Worm (Caenorhabditis elegans): Measurements from ENCODE around the gene drn-1.

Gene drn-1

DNA sequence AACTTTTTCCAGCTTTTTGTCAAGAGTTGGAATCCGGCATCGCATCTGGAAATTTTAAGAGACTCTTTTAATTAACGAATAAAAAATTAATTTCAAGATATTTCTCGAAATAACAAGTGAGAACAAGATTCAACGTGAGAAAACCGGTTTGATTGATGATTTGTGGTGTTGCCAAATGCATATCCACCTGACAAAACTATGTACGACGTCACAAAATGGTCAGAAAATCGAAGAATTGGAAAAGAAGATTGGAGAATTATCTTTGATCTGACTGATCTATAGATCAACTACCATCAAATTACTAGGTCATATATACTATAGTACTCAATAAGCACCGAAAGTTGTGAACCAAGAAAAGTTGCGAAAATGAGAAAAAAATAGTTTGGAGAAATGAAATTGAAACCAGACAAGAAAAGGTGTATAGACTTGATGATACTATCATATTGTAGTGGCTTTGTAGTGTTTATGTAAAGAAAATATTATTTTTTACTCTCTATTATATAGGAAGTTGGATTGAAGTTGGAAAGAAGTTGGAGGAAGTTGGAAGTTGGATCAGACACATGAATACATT is 24.8 kb downstream of the drn-1 start, which contains the start of gene ptr-6 (continued):
- no peak for TF ChIP-seq Y55F3AM.14 (GFP tag; optimal IDR thresholded peaks at IDR 0.05)
- peak; percentile 0 for TF ChIP-seq crh-2 (tag; optimal IDR thresholded peaks at IDR 0.05)
- TF ChIP-seq ztf-11 (tag; optimal IDR thresholded peaks at IDR 0.05): no peak
- TF ChIP-seq nhr-12 (tag; optimal IDR thresholded peaks at IDR 0.05): no peak
- TF ChIP-seq C34F6.9 (tag; optimal IDR thresholded peaks at IDR 0.05): no peak

DNA sequence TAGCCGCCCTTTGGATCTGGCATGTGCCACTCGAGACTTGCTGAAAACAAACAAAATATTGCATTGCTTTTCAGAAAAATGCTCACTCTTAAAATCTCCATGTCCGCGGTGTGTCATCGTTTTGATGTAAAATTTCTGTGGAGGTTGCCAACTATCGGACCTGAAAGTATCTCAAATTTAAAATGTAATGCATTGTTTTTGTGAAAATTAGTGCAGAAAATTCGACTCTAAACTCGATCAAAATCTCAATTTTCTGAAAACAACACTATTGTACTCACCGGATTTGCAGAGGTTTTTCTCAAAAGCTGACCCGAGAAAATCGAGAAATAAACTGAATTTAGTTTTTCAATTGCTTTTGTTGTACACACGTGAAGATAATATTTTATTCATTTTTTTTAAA is 30.1 kb downstream of the drn-1 start, which contains the start of gene T16D1.1:
TSS of gene T16D1.1 (minus strand) at position 101 of the 400 bp plus-strand sequence.
- no peak for TF ChIP-seq C34F6.9 (tag; optimal IDR thresholded peaks at IDR 0.05)

DNA sequence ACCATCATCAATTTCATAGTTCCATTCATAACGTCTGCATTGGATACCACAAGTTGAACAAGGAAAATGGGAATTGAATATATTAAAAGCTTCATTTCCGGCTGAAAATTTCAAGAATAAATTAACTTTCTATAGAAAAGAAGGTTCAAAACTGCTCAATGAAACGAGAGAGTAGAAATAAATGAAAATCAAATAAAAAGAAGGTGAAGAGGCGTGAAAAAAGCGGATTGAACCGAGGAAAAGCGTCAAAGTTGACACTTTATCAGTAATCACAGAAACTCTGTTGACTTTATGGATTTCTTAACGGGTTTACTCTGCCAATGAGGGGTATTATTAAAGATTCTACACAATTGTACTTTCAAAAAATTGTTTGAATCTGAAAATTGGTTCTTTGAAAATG is 33.3 kb downstream of the drn-1 start, which contains the start of gene pho-4:
TSS of gene pho-4 (minus strand) at position 101 of the 400 bp plus-strand sequence.
- TF ChIP-seq ztf-4 (tag; optimal IDR thresholded peaks at IDR 0.05): no peak
- no peak for TF ChIP-seq mdl-1 (tag; optimal IDR thresholded peaks at IDR 0.05)
- TF ChIP-seq ceh-82 (tag; optimal IDR thresholded peaks at IDR 0.05): no peak
- no peak for TF ChIP-seq gmeb-1 (tag; optimal IDR thresholded peaks at IDR 0.05)
- no peak for TF ChIP-seq nhr-10 (tag; optimal IDR thresholded peaks at IDR 0.05)
- TF ChIP-seq ZK546.5 (tag; optimal IDR thresholded peaks at IDR 0.05): no peak
- no peak for TF ChIP-seq elt-3 (tag; optimal IDR thresholded peaks at IDR 0.05)
- no peak for TF ChIP-seq ceh-16 (tag; optimal IDR thresholded peaks at IDR 0.05)
- TF ChIP-seq lin-13 (GFP tag; optimal IDR thresholded peaks at IDR 0.05): no peak
- no peak for TF ChIP-seq sem-4 (tag; optimal IDR thresholded peaks at IDR 0.05)
- TF ChIP-seq egl-27 (tag; optimal IDR thresholded peaks at IDR 0.05): no peak
- TF ChIP-seq nhr-11 (tag; optimal IDR thresholded peaks at IDR 0.05): no peak
- TF ChIP-seq nhr-23 (tag; optimal IDR thresholded peaks at IDR 0.05): no peak
- no peak for TF ChIP-seq mab-5 (tag; optimal IDR thresholded peaks at IDR 0.05)
- no peak for TF ChIP-seq Y55F3AM.14 (GFP tag; optimal IDR thresholded peaks at IDR 0.05)
- no peak for TF ChIP-seq lin-11 (tag; optimal IDR thresholded peaks at IDR 0.05)
- TF ChIP-seq C34F6.9 (tag; optimal IDR thresholded peaks at IDR 0.05): no peak
- TF ChIP-seq ama-1 (optimal IDR thresholded peaks at IDR 0.05): no peak
- TF ChIP-seq nhr-237 (tag; optimal IDR thresholded peaks at IDR 0.05): no peak

DNA sequence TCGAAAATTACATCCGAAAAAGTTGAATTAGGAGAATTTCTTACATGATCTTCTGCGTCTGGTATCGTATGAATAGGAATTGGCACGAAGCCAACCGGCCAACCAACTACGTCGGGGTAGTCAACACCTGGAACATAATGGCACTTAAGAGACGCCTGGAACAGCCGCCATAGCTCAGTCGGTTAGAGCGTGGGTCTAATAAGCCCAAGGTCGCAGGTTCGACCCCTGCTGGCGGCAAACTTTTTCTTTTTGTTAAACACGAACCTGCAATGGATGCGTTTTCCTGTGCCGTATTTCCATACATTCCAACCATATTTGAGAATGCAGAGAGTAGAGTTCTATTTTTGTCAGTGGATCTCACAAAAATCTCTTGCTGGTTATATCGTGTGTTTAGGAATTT is 33.9 kb downstream of the drn-1 start:
- TF ChIP-seq aly-2 (tag; optimal IDR thresholded peaks at IDR 0.05): no peak
- no peak for TF ChIP-seq nhr-23 (tag; optimal IDR thresholded peaks at IDR 0.05)
- no peak for TF ChIP-seq ztf-11 (tag; optimal IDR thresholded peaks at IDR 0.05)
- no peak for TF ChIP-seq nhr-11 (tag; optimal IDR thresholded peaks at IDR 0.05)
- no peak for TF ChIP-seq egl-27 (tag; optimal IDR thresholded peaks at IDR 0.05)
- TF ChIP-seq nhr-129 (tag; optimal IDR thresholded peaks at IDR 0.05): peak; percentile 47
- peak; percentile 24 for TF ChIP-seq gmeb-1 (tag; optimal IDR thresholded peaks at IDR 0.05)
- TF ChIP-seq crh-2 (tag; optimal IDR thresholded peaks at IDR 0.05): no peak
- no peak for TF ChIP-seq snpc-4 (tag; optimal IDR thresholded peaks at IDR 0.05)
- no peak for TF ChIP-seq mbf-1 (tag; optimal IDR thresholded peaks at IDR 0.05)
- TF ChIP-seq sma-9 (GFP tag; optimal IDR thresholded peaks at IDR 0.05): peak; percentile 22
- TF ChIP-seq sma-9 (tag; optimal IDR thresholded peaks at IDR 0.05): no peak
- no peak for TF ChIP-seq Y55F3AM.14 (GFP tag; optimal IDR thresholded peaks at IDR 0.05)
- TF ChIP-seq nhr-77 (tag; optimal IDR thresholded peaks at IDR 0.05): no peak
- no peak for TF ChIP-seq ama-1 (optimal IDR thresholded peaks at IDR 0.05)
- TF ChIP-seq nhr-10 (tag; optimal IDR thresholded peaks at IDR 0.05): no peak
- TF ChIP-seq R02D3.7 (tag; optimal IDR thresholded peaks at IDR 0.05): no peak

DNA sequence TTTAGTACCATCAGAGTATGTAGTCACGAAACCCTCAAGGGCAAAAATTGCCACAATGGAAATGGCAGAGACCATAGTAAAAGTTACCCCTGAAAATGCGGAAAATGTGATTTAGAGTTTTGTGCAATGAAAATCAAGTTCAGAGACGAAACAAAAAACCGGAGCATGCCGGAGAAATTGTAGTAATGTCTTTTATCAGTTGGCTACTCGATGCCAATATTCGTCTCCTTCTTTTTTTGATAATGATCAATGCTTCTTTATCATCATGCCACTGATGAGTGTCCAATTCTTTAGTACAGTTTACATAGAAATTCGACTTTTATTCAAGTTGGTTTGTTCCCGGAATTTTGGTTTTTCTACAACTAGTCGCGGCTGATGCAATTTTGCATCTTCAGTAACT is 35.9 kb downstream of the drn-1 start, which contains the start of gene pho-1:
TSS of gene pho-1 (minus strand) at position 89 of the 400 bp plus-strand sequence.
- no peak for TF ChIP-seq gmeb-1 (tag; optimal IDR thresholded peaks at IDR 0.05)
- TF ChIP-seq elt-3 (tag; optimal IDR thresholded peaks at IDR 0.05): no peak
- no peak for TF ChIP-seq nhr-25 (tag; optimal IDR thresholded peaks at IDR 0.05)
- no peak for TF ChIP-seq lin-13 (GFP tag; optimal IDR thresholded peaks at IDR 0.05)
- TF ChIP-seq fos-1 (tag; optimal IDR thresholded peaks at IDR 0.05): peak; percentile 82

DNA sequence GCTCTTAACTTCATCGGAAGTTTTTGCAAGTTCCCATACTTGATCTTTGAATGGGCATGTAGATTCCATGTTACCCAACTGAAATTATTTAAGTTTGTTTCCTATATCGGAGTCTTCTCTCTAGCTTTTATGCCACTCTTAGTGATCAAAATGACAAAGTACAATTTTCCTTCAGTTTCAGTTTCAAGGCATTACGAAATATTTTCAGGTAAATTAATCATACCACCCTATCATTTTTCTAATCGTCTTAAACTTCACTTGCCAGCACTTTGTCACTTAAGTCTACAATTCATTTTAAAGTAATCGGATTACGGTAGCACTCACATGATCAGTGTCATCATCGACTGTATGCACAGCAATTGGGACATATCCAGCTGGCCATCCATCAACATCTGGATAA is 36.9 kb downstream of the drn-1 start:
- TF ChIP-seq nhr-237 (tag; optimal IDR thresholded peaks at IDR 0.05) (no peak), nhr-21 (tag; optimal IDR thresholded peaks at IDR 0.05) (no peak), skn-1 (tag; optimal IDR thresholded peaks at IDR 0.05) (no peak), peb-1 (tag; optimal IDR thresholded peaks at IDR 0.05) (no peak), dmd-4 (tag; optimal IDR thresholded peaks at IDR 0.05) (no peak), ceh-16 (tag; optimal IDR thresholded peaks at IDR 0.05) (no peak), ztf-11 (tag; optimal IDR thresholded peaks at IDR 0.05) (no peak), elt-3 (tag; optimal IDR thresholded peaks at IDR 0.05) (no peak)
